Worm (Caenorhabditis elegans): ENCODE measurements around the gene Y45G12B.3.
A peak's percentile ranks its signal among the peaks of the same experiment; 100 is the strongest.

Y45G12B.3 gene

DNA sequence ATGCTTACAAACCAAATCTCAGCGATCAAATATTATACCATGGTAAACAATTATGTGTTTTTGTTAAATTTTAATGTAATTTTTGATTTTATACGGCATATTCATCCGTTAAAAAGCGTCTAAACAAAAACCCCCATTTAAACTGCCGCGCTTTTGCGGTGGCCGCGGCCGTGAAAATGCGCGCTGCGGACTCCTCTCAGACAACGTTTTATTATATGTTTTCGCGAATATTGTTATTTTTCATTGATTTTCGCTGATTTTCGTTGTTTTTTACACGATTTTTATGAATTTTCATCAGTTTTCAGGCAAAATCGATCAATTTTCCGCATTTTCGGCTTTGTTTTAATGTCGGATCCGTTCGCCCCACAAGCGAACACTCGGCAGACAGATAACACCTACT, 57.5 kb downstream of the Y45G12B.3 start, which contains the start of gene W02H5.19 (continued):
- TF ChIP-seq mep-1 (tag; optimal IDR thresholded peaks at IDR 0.05) (peak; percentile 67), ces-1 (GFP tag; optimal IDR thresholded peaks at IDR 0.05) (no peak), dmd-6 (GFP tag; IDR thresholded peaks at IDR 0.05) (peak; percentile 73), ceh-20 (GFP tag; IDR thresholded peaks at IDR 0.05) (0 out of 2 replicates have a peak, but pooled peaks have one; percentile 32)
